Fruit fly (Drosophila melanogaster): ENCODE results near the gene CG31523.

Gene CG31523

DNA sequence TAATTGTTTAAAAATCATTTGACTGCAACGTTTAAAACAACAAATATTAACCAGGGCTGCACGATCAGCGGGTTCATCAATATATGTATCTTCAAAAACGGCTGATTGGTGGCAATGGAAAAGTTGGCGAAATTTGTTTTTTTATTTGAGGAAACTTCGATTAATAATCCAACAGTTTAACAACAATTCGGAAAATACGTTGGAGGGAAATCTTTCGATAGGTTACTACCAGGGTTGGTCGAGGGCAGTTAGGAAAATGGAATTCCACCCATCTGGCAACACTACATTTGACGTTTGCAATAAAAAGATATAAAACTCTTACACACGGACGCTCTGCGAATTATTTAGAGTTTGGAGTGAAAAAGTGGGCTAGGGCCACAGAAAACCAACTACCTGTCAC is 41.9 kb downstream of the CG31523 start, which contains the start of the genes Lipt2 and CG14650 (continued):
- TF ChIP-seq B-H1 (GFP tag; IDR thresholded peaks at IDR 0.05) (no peak), bsh (GFP tag; optimal IDR thresholded peaks at IDR 0.05) (peak in 1 of 2 experiments; percentile 58), Fer3 (tag; optimal IDR thresholded peaks at IDR 0.05) (peak; percentile 15), MBD-R2 (GFP tag; IDR thresholded peaks at IDR 0.05) (peak; percentile 88), nerfin-2 (GFP tag; IDR thresholded peaks at IDR 0.05; ENCODE audit: partially characterized antibody) (no peak), CG17186 (GFP tag; optimal IDR thresholded peaks at IDR 0.05) (peak; percentile 52), CG2199 (GFP tag; IDR thresholded peaks at IDR 0.05) (no peak), CG9932 (GFP tag; IDR thresholded peaks at IDR 0.05) (peak; percentile 67), disco-r (GFP tag; optimal IDR thresholded peaks at IDR 0.05) (peak; percentile 12), Kr (GFP tag; optimal IDR thresholded peaks at IDR 0.05) (no peak), gfzf (GFP tag; optimal IDR thresholded peaks at IDR 0.05) (peak; percentile 70), CG42726 (GFP tag; IDR thresholded peaks at IDR 0.05; ENCODE audit: partially characterized antibody) (0 out of 2 replicates have a peak, but pooled peaks have one; percentile 18), tio (GFP tag; optimal IDR thresholded peaks at IDR 0.05) (no peak), CG1792 (GFP tag; optimal IDR thresholded peaks at IDR 0.05) (peak; percentile 47), CG16779 (GFP tag; IDR thresholded peaks at IDR 0.05) (no peak), CG6813 (GFP tag; optimal IDR thresholded peaks at IDR 0.05) (no peak), CG9876 (GFP tag; optimal IDR thresholded peaks at IDR 0.05) (peak; percentile 61), pnt (GFP tag; optimal IDR thresholded peaks at IDR 0.05) (peak; percentile 65), Bgb (GFP tag; IDR thresholded peaks at IDR 0.05; ENCODE audit: partially characterized antibody) (0 out of 2 replicates have a peak, but pooled peaks have one; percentile 21), Dip3 (GFP tag; optimal IDR thresholded peaks at IDR 0.05) (peak; percentile 46), CG3847 (GFP tag; IDR thresholded peaks at IDR 0.05) (peak; percentile 64), Bdp1 (GFP tag; optimal IDR thresholded peaks at IDR 0.05) (peak; percentile 38), sob (GFP tag; IDR thresholded peaks at IDR 0.05) (0 out of 2 replicates have a peak, but pooled peaks have one; percentile 45), nmo (GFP tag; optimal IDR thresholded peaks at IDR 0.05) (peak; percentile 77), lmd (GFP tag; IDR thresholded peaks at IDR 0.05) (peak; percentile 50; the same call in 1 of the 2 replicates), nerfin-1 (tag; optimal IDR thresholded peaks at IDR 0.05) (peak; percentile 65), Awh (GFP tag; IDR thresholded peaks at IDR 0.05) (no peak), CrebB (tag; optimal IDR thresholded peaks at IDR 0.05) (no peak), CG34422 (GFP tag; IDR thresholded peaks at IDR 0.05) (0 out of 3 replicates have a peak, but pooled peaks have one; percentile 28), CG2120 (GFP tag; optimal IDR thresholded peaks at IDR 0.05) (peak; percentile 77), fd64A (GFP tag; optimal IDR thresholded peaks at IDR 0.05) (no peak), zfh2 (GFP tag; optimal IDR thresholded peaks at IDR 0.05) (peak; percentile 80), ato (GFP tag; IDR thresholded peaks at IDR 0.05; ENCODE audit: partially characterized antibody) (no peak; the same call in 1 of the 2 replicates), Sry-β (GFP tag; optimal IDR thresholded peaks at IDR 0.05) (no peak), bowl (GFP tag; IDR thresholded peaks at IDR 0.05) (no peak), E2f2 (GFP tag; IDR thresholded peaks at IDR 0.05) (peak; percentile 69; the same call in 1 of the 2 replicates), TFAM (GFP tag; optimal IDR thresholded peaks at IDR 0.05) (no peak), sima (GFP tag; optimal IDR thresholded peaks at IDR 0.05) (peak; percentile 14), CG13775 (GFP tag; optimal IDR thresholded peaks at IDR 0.05) (peak; percentile 66), CG8478 (optimal IDR thresholded peaks at IDR 0.05) (no peak), danr (GFP tag; IDR thresholded peaks at IDR 0.05) (no peak), crp (GFP tag; optimal IDR thresholded peaks at IDR 0.05) (peak in 1 of 2 experiments; percentile 37), Gsc (GFP tag; IDR thresholded peaks at IDR 0.05) (no peak), CG18599 (GFP tag; optimal IDR thresholded peaks at IDR 0.05) (no peak), CG18764 (GFP tag; optimal IDR thresholded peaks at IDR 0.05) (peak; percentile 37), HLH54F (GFP tag; optimal IDR thresholded peaks at IDR 0.05) (peak; percentile 76), Neu2 (GFP tag; optimal IDR thresholded peaks at IDR 0.05; ENCODE audit: borderline replicate concordance) (no peak), CG6272 (GFP tag; IDR thresholded peaks at IDR 0.05) (peak; percentile 40; the same call in 1 of the 2 replicates), CG13296 (GFP tag; optimal IDR thresholded peaks at IDR 0.05) (no peak), hth (optimal IDR thresholded peaks at IDR 0.05) (no peak), CG8765 (GFP tag; IDR thresholded peaks at IDR 0.05) (no peak)
